Worm (Caenorhabditis elegans): ENCODE data around the gene cdd-2.
A peak's percentile ranks its signal among the peaks of the same experiment; 100 is the strongest.

cdd-2 gene

DNA sequence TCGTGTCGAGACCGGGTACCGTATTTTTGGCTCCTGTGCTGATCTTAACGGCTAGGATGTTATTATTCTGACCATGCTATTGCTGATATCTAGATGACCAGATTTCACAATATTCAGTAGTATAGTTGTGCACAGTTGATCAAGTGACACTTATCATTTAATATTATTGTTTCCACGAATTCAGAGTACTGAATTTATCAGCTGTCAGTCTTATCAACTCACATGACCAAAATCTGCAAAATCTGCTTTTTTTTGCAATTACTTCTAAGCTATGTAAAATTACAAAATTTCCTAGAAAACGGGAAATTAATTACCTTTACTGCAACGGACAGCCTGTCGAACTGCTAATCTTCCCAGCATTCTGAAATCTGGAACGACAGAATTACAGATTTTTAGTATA is 2.8 kb upstream of the cdd-2 start, which contains the start of gene pam-1:
Gene pam-1 (minus strand): TSS at position 368 of the 400 bp plus-strand sequence.
- TF ChIP-seq ztf-28 (GFP tag; IDR thresholded peaks at IDR 0.05) (no peak), gei-17 (GFP tag; optimal IDR thresholded peaks at IDR 0.05) (no peak), athp-1 (tag; optimal IDR thresholded peaks at IDR 0.05) (no peak), nhr-120 (GFP tag; IDR thresholded peaks at IDR 0.05) (no peak), zim-3 (tag; optimal IDR thresholded peaks at IDR 0.05) (no peak), Y53G8AR.9 (GFP tag; conservative IDR thresholded peaks at IDR 0.05) (no peak), F37B4.10 (GFP tag; IDR thresholded peaks at IDR 0.05) (no peak), rpc-1 (optimal IDR thresholded peaks at IDR 0.05) (no peak), rpc-1 (tag; optimal IDR thresholded peaks at IDR 0.05) (no peak), nfyb-1 (GFP tag; IDR thresholded peaks at IDR 0.05) (peak; percentile 26; the same call in 1 of the 2 replicates), madf-3 (GFP tag; IDR thresholded peaks at IDR 0.05) (no peak), fkh-3 (tag; optimal IDR thresholded peaks at IDR 0.05) (no peak), egrh-3 (GFP tag; IDR thresholded peaks at IDR 0.05) (no peak), madf-10 (tag; optimal IDR thresholded peaks at IDR 0.05) (no peak), cebp-1 (GFP tag; IDR thresholded peaks at IDR 0.05) (no peak), cebp-1 (tag; optimal IDR thresholded peaks at IDR 0.05) (peak; percentile 42), pbrm-1 (GFP tag; IDR thresholded peaks at IDR 0.05) (no peak), aptf-3 (GFP tag; IDR thresholded peaks at IDR 0.05) (no peak)

DNA sequence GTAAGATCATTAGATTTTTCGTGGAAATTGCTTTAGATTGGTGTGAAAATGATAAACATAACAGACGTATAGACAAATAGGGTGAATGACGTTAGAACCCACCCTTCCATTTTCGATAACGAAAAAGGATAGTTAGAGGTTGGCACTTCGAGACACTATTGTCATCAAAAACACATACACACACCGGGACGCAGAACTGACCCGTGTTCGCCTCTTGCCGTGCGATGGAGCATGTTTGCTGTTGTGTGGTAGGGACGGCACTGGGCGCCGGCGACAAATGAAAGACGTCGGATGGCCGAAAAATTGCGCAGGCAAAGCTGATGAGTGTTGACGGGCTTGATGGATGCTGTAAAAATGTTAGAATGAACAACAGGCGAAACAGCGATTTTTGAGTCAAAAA is 2.2 kb upstream of the cdd-2 start:
- TF ChIP-seq T07F8.4 (tag; optimal IDR thresholded peaks at IDR 0.05) (no peak), dox-1 (GFP tag; IDR thresholded peaks at IDR 0.05) (peak; percentile 66), ets-4 (GFP tag; optimal IDR thresholded peaks at IDR 0.05) (peak; percentile 86), nhr-120 (GFP tag; IDR thresholded peaks at IDR 0.05) (0 out of 2 replicates have a peak, but pooled peaks have one; percentile 32), ceh-27 (GFP tag; optimal IDR thresholded peaks at IDR 0.05) (peak; percentile 71), attf-5 (GFP tag; optimal IDR thresholded peaks at IDR 0.05) (peak; percentile 58), tbp1 (GFP tag; optimal IDR thresholded peaks at IDR 0.05) (peak; percentile 12), cebp-1 (GFP tag; IDR thresholded peaks at IDR 0.05) (peak; percentile 33; the same call in 1 of the 2 replicates), cebp-1 (tag; optimal IDR thresholded peaks at IDR 0.05) (peak; percentile 16), ztf-18 (tag; optimal IDR thresholded peaks at IDR 0.05) (peak; percentile 55), nfyb-1 (GFP tag; IDR thresholded peaks at IDR 0.05) (0 out of 2 replicates have a peak, but pooled peaks have one; percentile 25), Y79H2A.3 (GFP tag; conservative IDR thresholded peaks at IDR 0.05) (no peak), nhr-80 (tag; optimal IDR thresholded peaks at IDR 0.05) (peak; percentile 96), lin-35 (GFP tag; optimal IDR thresholded peaks at IDR 0.05) (no peak), lin-26 (GFP tag; IDR thresholded peaks at IDR 0.05) (peak; percentile 43), nhr-90 (tag; optimal IDR thresholded peaks at IDR 0.05) (peak; percentile 41), madf-6 (GFP tag; IDR thresholded peaks at IDR 0.05) (peak; percentile 31; the same call in 1 of the 2 replicates), mcd-1 (GFP tag; IDR thresholded peaks at IDR 0.05) (peak; percentile 57), zfh-2 (GFP tag; conservative IDR thresholded peaks at IDR 0.05) (peak; percentile 68; the same call in 1 of the 2 replicates), let-607 (tag; optimal IDR thresholded peaks at IDR 0.05) (peak; percentile 89 to 96), F52B5.7 (tag; optimal IDR thresholded peaks at IDR 0.05) (no peak), sptf-2 (GFP tag; optimal IDR thresholded peaks at IDR 0.05) (no peak), madf-10 (tag; optimal IDR thresholded peaks at IDR 0.05) (peak; percentile 18), ceh-58 (GFP tag; IDR thresholded peaks at IDR 0.05) (no peak), let-526 (GFP tag; IDR thresholded peaks at IDR 0.05) (peak; percentile 64; the same call in 1 of the 2 replicates), lin-54 (GFP tag; optimal IDR thresholded peaks at IDR 0.05) (peak; percentile 36)
